Fruit fly (Drosophila melanogaster) whole organism, embryonic: ENCODE measurements around the gene yl.

Experiments used
- CG10565 ChIP-seq: fragments of 200-800 bp; sonication (Bioruptor generic); optimal IDR thresholded peaks from 3 replicates; lab custom pipeline; 2016; ENCODE audit warnings: missing biosample characterization, mild to moderate bottlenecking, missing genetic modification characterization
- CG10654 ChIP-seq: fragments of 200-800 bp; sonication (Bioruptor generic); optimal IDR thresholded peaks from 2 replicates; lab custom pipeline; 2016; ENCODE audit warnings: missing biosample characterization, missing genetic modification characterization
- CG14710 ChIP-seq: fragments of 200-800 bp; sonication (Bioruptor generic); optimal IDR thresholded peaks from 3 replicates; lab custom pipeline; 2019; ENCODE audit warnings: missing biosample characterization, mild to moderate bottlenecking, missing genetic modification characterization, moderate library complexity
- CG15479 ChIP-seq: fragments of 200-800 bp; sonication (Bioruptor generic); optimal IDR thresholded peaks from 3 replicates; lab custom pipeline; 2019; ENCODE audit warnings: missing biosample characterization, mild to moderate bottlenecking, missing genetic modification characterization, moderate library complexity
- CG18476 ChIP-seq: fragments of 200-800 bp; sonication (Bioruptor generic); optimal IDR thresholded peaks from 2 replicates; lab custom pipeline; 2016; ENCODE audit warnings: missing biosample characterization, mild to moderate bottlenecking, missing genetic modification characterization
- CG2712 ChIP-seq: fragments of 200-800 bp; optimal IDR thresholded peaks from 3 replicates; lab custom pipeline; 2019; ENCODE audit warnings: missing biosample characterization, mild to moderate bottlenecking, missing genetic modification characterization, moderate library complexity
- CG34422 ChIP-seq: fragments of 200-800 bp; sonication (Bioruptor generic); IDR thresholded peaks from 3 replicates; pipeline ENCODE4 v1.3.6; 2022; ENCODE audit warnings: missing biosample characterization, missing genetic modification characterization
- CG3847 ChIP-seq: fragments of 200-800 bp; sonication (Bioruptor generic); IDR thresholded peaks from 2 replicates; pipeline ENCODE4 v1.3.6; 2022; ENCODE audit warnings: missing biosample characterization, missing genetic modification characterization
- CG4424 ChIP-seq: fragments of 200-800 bp; sonication (Bioruptor generic); optimal IDR thresholded peaks from 3 replicates; lab custom pipeline; 2016; ENCODE audit warnings: missing biosample characterization, missing genetic modification characterization
- CG4617 ChIP-seq: fragments of 200-800 bp; sonication (Bioruptor generic); optimal IDR thresholded peaks from 3 replicates; lab custom pipeline; 2016; ENCODE audit warnings: missing biosample characterization, missing genetic modification characterization, borderline replicate concordance
- CG6272 ChIP-seq: fragments of 200-800 bp; sonication (Bioruptor generic); IDR thresholded peaks from 2 replicates; pipeline ENCODE4 v1.3.6; 2022; ENCODE audit warnings: missing biosample characterization, missing genetic modification characterization
- CG6654 ChIP-seq: fragments of 200-800 bp; sonication (Bioruptor generic); optimal IDR thresholded peaks from 2 replicates; lab custom pipeline; 2017; ENCODE audit warnings: missing biosample characterization, mild to moderate bottlenecking, missing genetic modification characterization
- CG7556 ChIP-seq: fragments of 200-800 bp; sonication (Bioruptor generic); optimal IDR thresholded peaks from 2 replicates; lab custom pipeline; 2017; ENCODE audit warnings: missing biosample characterization, mild to moderate bottlenecking, missing genetic modification characterization
- CG8290 ChIP-seq, 3 experiments: fragments of 200-800 bp; sonication (Bioruptor generic); optimal IDR thresholded peaks; 2 replicates each; lab custom pipeline; 2016 to 2019; ENCODE audit warnings: missing biosample characterization in 3 of 3, missing genetic modification characterization in 3 of 3, mild to moderate bottlenecking in 2 of 3, moderate library complexity in 1 of 3
- CG8388 ChIP-seq: fragments of 200-800 bp; sonication (Bioruptor generic); optimal IDR thresholded peaks from 2 replicates; lab custom pipeline; 2019; ENCODE audit warnings: missing biosample characterization, mild to moderate bottlenecking, missing genetic modification characterization, moderate library complexity
- CG8765 ChIP-seq: fragments of 200-800 bp; sonication (Bioruptor generic); IDR thresholded peaks from 2 replicates; pipeline ENCODE4 v1.3.6; 2022; ENCODE audit warnings: missing biosample characterization, missing genetic modification characterization
- Deaf1 ChIP-seq: fragments of 200-800 bp; optimal IDR thresholded peaks from 3 replicates; lab custom pipeline; 2019; ENCODE audit warnings: missing biosample characterization, mild to moderate bottlenecking, missing genetic modification characterization, moderate library complexity
- Dref ChIP-seq: fragments of 200-800 bp; sonication (Bioruptor generic); IDR thresholded peaks from 2 replicates; pipeline ENCODE4 v1.3.6; 2022; ENCODE audit warnings: missing biosample characterization, missing genetic modification characterization
- E2f1 ChIP-seq: fragments of 200-800 bp; sonication (Bioruptor generic); IDR thresholded peaks from 2 replicates; pipeline ENCODE4 v1.3.6; 2022; ENCODE audit warnings: missing biosample characterization, missing genetic modification characterization
- E2f2 ChIP-seq: fragments of 200-800 bp; sonication (Bioruptor generic); IDR thresholded peaks from 2 replicates; pipeline ENCODE4 v1.3.6; 2022; ENCODE audit warnings: missing biosample characterization, missing genetic modification characterization
- Gug ChIP-seq: fragments of 200-800 bp; sonication (Bioruptor generic); IDR thresholded peaks from 4 replicates; pipeline ENCODE4 v1.3.6; 2022; ENCODE audit warnings: missing biosample characterization, missing genetic modification characterization
- MESR4 ChIP-seq: fragments of 200-800 bp; sonication (Bioruptor generic); optimal IDR thresholded peaks from 2 replicates; lab custom pipeline; 2018; ENCODE audit warnings: missing biosample characterization, mild to moderate bottlenecking, missing genetic modification characterization, moderate library complexity
- Pdp1 ChIP-seq, 2 experiments: fragments of 200-800 bp; sonication (Bioruptor generic); optimal IDR thresholded peaks; 3 replicates each; lab custom pipeline; 2016; ENCODE audit warnings: missing biosample characterization in 2 of 2, missing genetic modification characterization in 2 of 2, mild to moderate bottlenecking in 1 of 2, moderate library complexity in 1 of 2
- Sry-δ ChIP-seq: fragments of 200-800 bp; sonication (Bioruptor generic); optimal IDR thresholded peaks from 2 replicates; lab custom pipeline; 2016; ENCODE audit warnings: missing biosample characterization, missing genetic modification characterization
- YL-1 ChIP-seq: fragments of 200-800 bp; sonication (Bioruptor generic); optimal IDR thresholded peaks from 3 replicates; lab custom pipeline; 2017; ENCODE audit warnings: missing biosample characterization, mild to moderate bottlenecking, missing genetic modification characterization
- ara ChIP-seq: fragments of 200-800 bp; sonication (Bioruptor generic); IDR thresholded peaks from 2 replicates; pipeline ENCODE4 v1.3.6; 2022; ENCODE audit warnings: missing biosample characterization, missing genetic modification characterization
- az2 ChIP-seq: fragments of 200-800 bp; sonication (Bioruptor generic); optimal IDR thresholded peaks from 3 replicates; lab custom pipeline; 2016; ENCODE audit warnings: missing biosample characterization, missing genetic modification characterization
- cg ChIP-seq: fragments of 200-800 bp; sonication (Bioruptor generic); optimal IDR thresholded peaks from 3 replicates; lab custom pipeline; 2019; ENCODE audit warnings: missing biosample characterization, mild to moderate bottlenecking, missing genetic modification characterization, moderate library complexity
- chinmo ChIP-seq: fragments of 200-800 bp; sonication (Bioruptor generic); IDR thresholded peaks from 4 replicates; pipeline ENCODE4 v1.3.6; 2022; ENCODE audit warnings: missing biosample characterization, missing genetic modification characterization; ENCODE audit not compliant: partially characterized antibody
- chn ChIP-seq: fragments of 200-800 bp; sonication (Bioruptor generic); optimal IDR thresholded peaks from 2 replicates; lab custom pipeline; 2016; ENCODE audit warnings: missing biosample characterization, missing genetic modification characterization
- ci ChIP-seq: fragments of 200-800 bp; sonication (Bioruptor generic); IDR thresholded peaks from 3 replicates; pipeline ENCODE4 v1.3.6; 2022; ENCODE audit warnings: missing biosample characterization, missing genetic modification characterization
- crol ChIP-seq: fragments of 200-800 bp; sonication (Bioruptor generic); IDR thresholded peaks from 2 replicates; pipeline ENCODE4 v1.3.6; 2022; ENCODE audit warnings: missing biosample characterization, missing genetic modification characterization
- dan ChIP-seq: fragments of 200-800 bp; sonication (Bioruptor generic); IDR thresholded peaks from 2 replicates; pipeline ENCODE4 v1.3.6; 2022; ENCODE audit warnings: missing biosample characterization, missing genetic modification characterization
- gcm ChIP-seq: fragments of 200-800 bp; sonication (Bioruptor generic); optimal IDR thresholded peaks from 2 replicates; lab custom pipeline; 2019; ENCODE audit warnings: missing biosample characterization, mild to moderate bottlenecking, missing genetic modification characterization, moderate library complexity
- gem ChIP-seq: fragments of 200-800 bp; sonication (Bioruptor generic); optimal IDR thresholded peaks from 2 replicates; lab custom pipeline; 2019; ENCODE audit warnings: missing biosample characterization, mild to moderate bottlenecking, missing genetic modification characterization, moderate library complexity
- gfzf ChIP-seq: fragments of 200-800 bp; sonication (Bioruptor generic); optimal IDR thresholded peaks from 2 replicates; lab custom pipeline; 2016; ENCODE audit warnings: missing biosample characterization, mild to moderate bottlenecking, missing genetic modification characterization, moderate library complexity
- h ChIP-seq: fragments of >200 bp; optimal IDR thresholded peaks from 2 replicates; lab custom pipeline; 2017
- luna ChIP-seq: fragments of 200-800 bp; sonication (Bioruptor generic); optimal IDR thresholded peaks from 2 replicates; lab custom pipeline; 2016; ENCODE audit warnings: missing biosample characterization, missing genetic modification characterization
- nerfin-1 ChIP-seq: fragments of 200-800 bp; sonication (Bioruptor generic); optimal IDR thresholded peaks from 3 replicates; lab custom pipeline; 2019; ENCODE audit warnings: missing biosample characterization, mild to moderate bottlenecking, missing genetic modification characterization, moderate library complexity
- nom ChIP-seq: fragments of 200-800 bp; sonication (Bioruptor generic); optimal IDR thresholded peaks from 2 replicates; lab custom pipeline; 2017; ENCODE audit warnings: missing biosample characterization, missing genetic modification characterization, mild to moderate bottlenecking, moderate library complexity, missing genetic modification reagents
- peb ChIP-seq: fragments of 200-800 bp; sonication (Bioruptor generic); IDR thresholded peaks from 2 replicates; pipeline ENCODE4 v1.3.6; 2022; ENCODE audit warnings: missing biosample characterization, missing genetic modification characterization
- pros ChIP-seq: fragments of 200-800 bp; sonication (Bioruptor generic); optimal IDR thresholded peaks from 3 replicates; lab custom pipeline; 2019; ENCODE audit warnings: missing biosample characterization, mild to moderate bottlenecking, missing genetic modification characterization, moderate library complexity
- pzg ChIP-seq: fragments of 200-800 bp; sonication (Bioruptor generic); optimal IDR thresholded peaks from 3 replicates; lab custom pipeline; 2018; ENCODE audit warnings: missing biosample characterization, mild to moderate bottlenecking, missing genetic modification characterization, moderate library complexity
- sima ChIP-seq: fragments of 200-800 bp; sonication (Bioruptor generic); optimal IDR thresholded peaks from 2 replicates; lab custom pipeline; 2016; ENCODE audit warnings: missing biosample characterization, missing genetic modification characterization
- trem ChIP-seq: fragments of 200-800 bp; optimal IDR thresholded peaks from 3 replicates; lab custom pipeline; 2019; ENCODE audit warnings: missing biosample characterization, mild to moderate bottlenecking, missing genetic modification characterization, moderate library complexity
- twi ChIP-seq: fragments of 200-800 bp; optimal IDR thresholded peaks from 2 replicates; lab custom pipeline; 2019; ENCODE audit warnings: missing biosample characterization, mild to moderate bottlenecking, missing genetic modification characterization, moderate library complexity
- zen2 ChIP-seq: fragments of 200-800 bp; sonication (Bioruptor generic); IDR thresholded peaks from 3 replicates; pipeline ENCODE4 v1.3.6; 2022; ENCODE audit warnings: missing biosample characterization, missing genetic modification characterization; ENCODE audit not compliant: partially characterized antibody

Gene yl

dm6 chrX:14221182-14221581, 28.2 kb downstream of the yl start:
- TF ChIP-seq CG15479 (GFP tag; lab: Kevin White, UChicago) (peak; percentile 88), gcm (GFP tag; lab: Kevin White, UChicago) (peak; percentile 25), pros (GFP tag; lab: Kevin White, UChicago) (peak; percentile 39), CG6272 (GFP tag; lab: Robert Waterston, UW) (no peak), peb (no peak), E2f1 (GFP tag; lab: Robert Waterston, UW) (no peak), gem (tag; lab: Kevin White, UChicago) (no peak), ara (GFP tag; lab: Robert Waterston, UW) (no peak), cg (GFP tag; lab: Kevin White, UChicago) (peak; percentile 12), chn (GFP tag; lab: Kevin White, UChicago) (no peak), CG8290 (GFP tag; optimal IDR thresholded peaks at IDR 0.05; lab: Kevin White, UChicago) (no peak), CG8290 (tag; optimal IDR thresholded peaks at IDR 0.05; lab: Kevin White, UChicago) (no peak), CG7556 (GFP tag; lab: Kevin White, UChicago) (no peak), CG4424 (no peak), E2f2 (GFP tag; lab: Robert Waterston, UW) (no peak)

dm6 chrX:14221995-14222394, 29.0 kb downstream of the yl start:
- TF ChIP-seq sima (GFP tag; lab: Kevin White, UChicago), result no peak
- TF ChIP-seq zen2 (GFP tag; lab: Robert Waterston, UW), result no peak
- peak; percentile 38 for TF ChIP-seq nom
- peak; percentile 77 for TF ChIP-seq nerfin-1 (tag; lab: Kevin White, UChicago)
- no peak for TF ChIP-seq Dref (GFP tag; lab: Robert Waterston, UW)
- no peak for TF ChIP-seq CG18476 (GFP tag; lab: Kevin White, UChicago)
- TF ChIP-seq Deaf1 (tag; lab: Kevin White, UChicago), result peak; percentile 91
- TF ChIP-seq crol (GFP tag; lab: Robert Waterston, UW), result peak; percentile 94
- 0 out of 3 replicates have a peak, but pooled peaks have one; percentile 25 for TF ChIP-seq ci
- TF ChIP-seq dan (GFP tag; lab: Robert Waterston, UW), result no peak
- 0 out of 4 replicates have a peak, but pooled peaks have one; percentile 37 for TF ChIP-seq chinmo
- TF ChIP-seq h (lab: Kevin White, UChicago), result no peak

dm6 chrX:14225665-14226064, 32.7 kb downstream of the yl start, which contains the start of gene CG11674:
TSS of gene CG11674 (minus strand) at chrX:14225879.
- no peak for TF ChIP-seq CG8388
- no peak for TF ChIP-seq CG34422
- TF ChIP-seq CG2712 (tag; lab: Kevin White, UChicago), result no peak
- no peak for TF ChIP-seq az2 (GFP tag; lab: Kevin White, UChicago)
- TF ChIP-seq twi (tag; lab: Kevin White, UChicago), result no peak
- TF ChIP-seq luna (GFP tag; lab: Kevin White, UChicago), result no peak
- TF ChIP-seq sima (GFP tag; lab: Kevin White, UChicago), result no peak

dm6 chrX:14226093-14226492, 33.1 kb downstream of the yl start, which contains the start of gene mRpL38:
TSS of gene mRpL38 (plus strand) at chrX:14226289.
- TF ChIP-seq CG6654 (GFP tag; lab: Kevin White, UChicago) (no peak), trem (tag; lab: Kevin White, UChicago) (peak; percentile 36), CG10565 (no peak), CG14710 (tag; lab: Kevin White, UChicago) (peak; percentile 0), CG4617 (GFP tag; lab: Kevin White, UChicago) (peak; percentile 63), CG10654 (no peak), CG3847 (peak; percentile 29; the same call in 1 of the 2 replicates), Sry-δ (peak; percentile 12), chinmo (0 out of 4 replicates have a peak, but pooled peaks have one; percentile 9), MESR4 (peak; percentile 79), Pdp1 (GFP tag; optimal IDR thresholded peaks at IDR 0.05; lab: Kevin White, UChicago) (peak in 1 of 2 experiments; percentile 69), YL-1 (GFP tag; lab: Kevin White, UChicago) (peak; percentile 52), CG8765 (GFP tag; lab: Robert Waterston, UW) (no peak), pzg (peak; percentile 54), Gug (GFP tag; lab: Robert Waterston, UW) (no peak), gfzf (GFP tag; lab: Kevin White, UChicago) (peak; percentile 5)
